Fruit fly (Drosophila melanogaster) whole organism: Measurements from ENCODE around the gene CG9759.

Experiments used
- CG8478 ChIP-seq: fragments of >200 bp; optimal IDR thresholded peaks from 2 replicates; lab custom pipeline; 2018; ENCODE audit warnings: inconsistent platforms
- Dll ChIP-seq: fragments of >200 bp; optimal IDR thresholded peaks from 2 replicates; lab custom pipeline; 2017
- EcR ChIP-seq, 2 experiments: fragments of >200 bp; optimal IDR thresholded peaks; 2 replicates each; lab custom pipeline; 2017; ENCODE audit warnings: missing biosample characterization in 2 of 2, missing genetic modification characterization in 2 of 2, missing genetic modification reagents in 2 of 2
- pan ChIP-seq: fragments of >200 bp; optimal IDR thresholded peaks from 2 replicates; lab custom pipeline; 2017
- psq ChIP-seq: fragments of >200 bp; optimal IDR thresholded peaks from 2 replicates; lab custom pipeline; 2017
- usp ChIP-seq: fragments of >200 bp; optimal IDR thresholded peaks from 2 replicates; lab custom pipeline; 2017; ENCODE audit warnings: missing biosample characterization, missing genetic modification characterization, mixed read lengths

Gene CG9759

dm6 chr3R:13600539-13600938, 8.5 kb downstream of the CG9759 start:
- TF ChIP-seq CG8478 (no peak), pan (no peak), Dll (lab: Kevin White, UChicago) (no peak), EcR (GFP tag; optimal IDR thresholded peaks at IDR 0.05; lab: Kevin White, UChicago) (no peak), psq (no peak), usp (GFP tag; lab: Kevin White, UChicago) (no peak)

- TF ChIP-seq usp (GFP tag; lab: Kevin White, UChicago) (no peak), CG8478 (no peak), Dll (lab: Kevin White, UChicago) (no peak), EcR (GFP tag; optimal IDR thresholded peaks at IDR 0.05; lab: Kevin White, UChicago) (no peak), pan (no peak), psq (no peak)
Measured at dm6 chr3R:13596409-13596808, 12.6 kb downstream of the CG9759 start.

dm6 chr3R:13592557-13592956, 16.5 kb downstream of the CG9759 start, which contains the start of gene CG14369:
Gene CG14369, minus strand, starts transcription at chr3R:13592657.
- TF ChIP-seq EcR (GFP tag; optimal IDR thresholded peaks at IDR 0.05; lab: Kevin White, UChicago) (no peak), Dll (lab: Kevin White, UChicago) (no peak), psq (no peak), pan (no peak), CG8478 (no peak), usp (GFP tag; lab: Kevin White, UChicago) (no peak)

DNA sequence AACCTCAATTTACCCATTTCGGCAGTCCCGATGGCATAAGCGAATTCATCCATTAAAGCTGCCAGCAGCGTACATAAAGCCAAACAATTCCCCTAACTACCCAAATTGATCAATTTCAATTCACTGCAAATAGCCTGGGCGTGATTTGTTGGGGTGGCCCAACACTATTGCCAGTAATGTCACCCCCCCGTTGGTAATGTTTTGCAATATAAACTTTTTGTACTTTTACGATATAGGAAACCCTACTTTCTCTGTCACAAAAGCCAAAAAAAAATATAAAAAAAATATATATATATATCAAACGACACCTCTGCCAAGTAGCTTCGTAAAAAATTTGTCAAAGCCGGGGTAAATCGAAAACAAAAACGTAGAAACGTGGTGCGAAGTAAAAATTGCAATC, 21.3 kb downstream of the CG9759 start, which contains the start of gene CG14370:
Gene CG14370 (plus strand): TSS at position 301 of the 400 bp plus-strand sequence.
- no peak for TF ChIP-seq psq
- no peak for TF ChIP-seq usp (GFP tag; lab: Kevin White, UChicago)
- TF ChIP-seq EcR (GFP tag; optimal IDR thresholded peaks at IDR 0.05; lab: Kevin White, UChicago): no peak
- TF ChIP-seq CG8478: no peak
- TF ChIP-seq Dll (lab: Kevin White, UChicago): no peak
- TF ChIP-seq pan: no peak
